Worm (Caenorhabditis elegans): ENCODE data around the gene srg-67.
A peak's percentile ranks its signal among the peaks of the same experiment; 100 is the strongest.

Gene srg-67

ce11 chrV:5433020-5433419, 29.8 kb downstream of the srg-67 start, which contains the start of gene acl-6 (continued):
- TF ChIP-seq hlh-4 (tag; optimal IDR thresholded peaks at IDR 0.05), result no peak
- TF ChIP-seq snpc-4 (tag; optimal IDR thresholded peaks at IDR 0.05), result no peak
- no peak for TF ChIP-seq ceh-63 (GFP tag; optimal IDR thresholded peaks at IDR 0.05)
- peak; percentile 44 for TF ChIP-seq mep-1 (tag; optimal IDR thresholded peaks at IDR 0.05)
- TF ChIP-seq alr-1 (tag; optimal IDR thresholded peaks at IDR 0.05; ENCODE audit: borderline replicate concordance), result no peak
- TF ChIP-seq tlp-1 (tag; optimal IDR thresholded peaks at IDR 0.05), result no peak
- peak; percentile 88 to 96 for TF ChIP-seq lin-35 (GFP tag; optimal IDR thresholded peaks at IDR 0.05)
- no peak for TF ChIP-seq ceh-88 (GFP tag; IDR thresholded peaks at IDR 0.05)
- no peak for TF ChIP-seq mab-9 (GFP tag; IDR thresholded peaks at IDR 0.05)
- no peak for TF ChIP-seq fkh-8 (tag; optimal IDR thresholded peaks at IDR 0.05)
- no peak for TF ChIP-seq zip-4 (GFP tag; optimal IDR thresholded peaks at IDR 0.05)
- TF ChIP-seq nhr-20 (tag; optimal IDR thresholded peaks at IDR 0.05), result peak; percentile 80
- TF ChIP-seq sox-4 (tag; optimal IDR thresholded peaks at IDR 0.05), result no peak
- TF ChIP-seq snu-23 (GFP tag; optimal IDR thresholded peaks at IDR 0.05), result peak; percentile 68
- TF ChIP-seq ama-1 (optimal IDR thresholded peaks at IDR 0.05), result no peak
- TF ChIP-seq lsy-2 (tag; optimal IDR thresholded peaks at IDR 0.05), result peak; percentile 44 to 76
- TF ChIP-seq sup-37 (GFP tag; optimal IDR thresholded peaks at IDR 0.05), result no peak
- no peak for TF ChIP-seq C34B4.2 (tag; optimal IDR thresholded peaks at IDR 0.05)
- TF ChIP-seq nhr-47 (tag; optimal IDR thresholded peaks at IDR 0.05), result peak; percentile 37
- no peak for TF ChIP-seq lin-15B (tag; optimal IDR thresholded peaks at IDR 0.05)
- no peak for TF ChIP-seq sptf-1 (tag; optimal IDR thresholded peaks at IDR 0.05)
- TF ChIP-seq swsn-7 (tag; optimal IDR thresholded peaks at IDR 0.05), result peak; percentile 11
- TF ChIP-seq grh-1 (GFP tag; IDR thresholded peaks at IDR 0.05), result no peak

DNA sequence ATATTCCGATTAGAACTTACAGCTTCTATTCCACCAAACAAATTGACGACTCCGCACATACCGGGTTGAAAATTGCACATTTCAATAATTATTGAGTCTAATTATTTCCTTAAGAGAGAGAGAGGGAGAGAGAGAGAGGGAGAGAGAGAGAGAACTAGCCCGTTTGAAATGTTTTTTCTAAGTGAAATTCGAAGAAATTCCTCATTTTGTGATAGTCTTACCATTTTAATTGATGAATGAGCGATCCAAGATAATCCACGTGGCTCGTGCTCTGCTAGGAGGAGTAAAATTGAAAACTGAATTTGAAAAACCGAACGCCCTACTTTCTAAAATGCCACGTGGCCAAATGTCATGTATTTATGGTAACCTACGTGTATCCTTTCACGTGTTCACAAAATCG, 30.3 kb downstream of the srg-67 start, which contains the start of gene F08F3.8:
TSS of gene F08F3.8 (minus strand) at position 101 of the 400 bp plus-strand sequence.
- TF ChIP-seq blmp-1 (tag; optimal IDR thresholded peaks at IDR 0.05), result no peak
- no peak for TF ChIP-seq tbx-2 (tag; optimal IDR thresholded peaks at IDR 0.05)
- no peak for TF ChIP-seq alr-1 (tag; optimal IDR thresholded peaks at IDR 0.05; ENCODE audit: borderline replicate concordance)
- TF ChIP-seq dpl-1 (GFP tag; optimal IDR thresholded peaks at IDR 0.05), result no peak
- no peak for TF ChIP-seq unc-98 (GFP tag; IDR thresholded peaks at IDR 0.05)
- no peak for TF ChIP-seq sptf-1 (tag; optimal IDR thresholded peaks at IDR 0.05)

DNA sequence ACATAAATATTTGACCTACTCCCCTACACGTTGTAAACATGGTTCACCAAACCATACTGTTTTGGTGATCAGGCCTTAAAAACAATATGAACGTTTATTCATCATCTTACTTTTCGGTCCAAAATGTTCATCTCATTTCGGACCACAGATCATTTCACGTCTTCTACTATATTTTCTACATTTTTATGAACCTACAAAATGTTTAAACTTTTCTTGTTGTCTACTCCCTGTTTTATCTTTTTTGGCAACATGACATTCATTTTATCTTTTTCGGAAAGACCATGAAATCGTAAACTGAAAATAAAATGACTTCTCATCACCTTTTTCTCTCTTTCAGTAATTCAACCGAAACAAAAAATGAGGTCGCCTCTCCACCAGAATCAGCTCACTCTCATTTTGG, 34.9 kb downstream of the srg-67 start, which contains the start of gene rhr-1:
TSS of gene rhr-1 (plus strand) at position 301 of the 400 bp plus-strand sequence.
- TF ChIP-seq egl-13 (tag; optimal IDR thresholded peaks at IDR 0.05) (no peak), nhr-84 (tag; optimal IDR thresholded peaks at IDR 0.05) (no peak), zag-1 (tag; optimal IDR thresholded peaks at IDR 0.05) (no peak), unc-62 (GFP tag; optimal IDR thresholded peaks at IDR 0.05) (no peak), tbx-2 (tag; optimal IDR thresholded peaks at IDR 0.05) (no peak), ceh-8 (GFP tag; optimal IDR thresholded peaks at IDR 0.05) (no peak), ceh-63 (GFP tag; optimal IDR thresholded peaks at IDR 0.05) (no peak), grh-1 (GFP tag; IDR thresholded peaks at IDR 0.05) (no peak), zip-4 (GFP tag; optimal IDR thresholded peaks at IDR 0.05) (no peak), unc-130 (tag; optimal IDR thresholded peaks at IDR 0.05) (no peak), pag-3 (tag; optimal IDR thresholded peaks at IDR 0.05; ENCODE audit: borderline replicate concordance, insufficient read depth) (no peak), irx-1 (tag; optimal IDR thresholded peaks at IDR 0.05) (no peak)

ce11 chrV:5426337-5426736, 36.5 kb downstream of the srg-67 start:
- TF ChIP-seq mab-9 (GFP tag; IDR thresholded peaks at IDR 0.05) (no peak), lir-3 (tag; optimal IDR thresholded peaks at IDR 0.05; ENCODE audit: poor library complexity) (no peak), nhr-85 (tag) (peak; percentile 85), efl-1 (optimal IDR thresholded peaks at IDR 0.05) (no peak), efl-1 (GFP tag; optimal IDR thresholded peaks at IDR 0.05 in 1 of 2) (peak in 1 of 2 experiments; percentile 49), lin-14 (GFP tag; optimal IDR thresholded peaks at IDR 0.05) (peak; percentile 37), nhr-71 (tag; optimal IDR thresholded peaks at IDR 0.05) (peak; percentile 15)

Measured in whole organism, L1 larva.